Fruit fly (Drosophila melanogaster) whole organism, pupa: ENCODE measurements around the gene Him.

Source experiments
- CG12605 ChIP-seq: fragments of 200-800 bp; sonication (Bioruptor generic); IDR thresholded peaks from 2 replicates; pipeline ENCODE4 v1.3.6; 2022; ENCODE audit warnings: missing biosample characterization, missing genetic modification characterization
- CG17806 ChIP-seq: fragments of 200-800 bp; sonication (Bioruptor generic); optimal IDR thresholded peaks from 2 replicates; lab custom pipeline; 2018; ENCODE audit warnings: missing biosample characterization, mild to moderate bottlenecking, missing genetic modification characterization, moderate library complexity
- CG32121 ChIP-seq: fragments of 200-800 bp; sonication (Bioruptor generic); IDR thresholded peaks from 2 replicates; pipeline ENCODE4 v1.3.6; 2022; ENCODE audit warnings: missing biosample characterization, missing genetic modification characterization
- CG8301 ChIP-seq: fragments of 200-800 bp; sonication (Bioruptor generic); optimal IDR thresholded peaks from 2 replicates; lab custom pipeline; 2018; ENCODE audit warnings: missing biosample characterization, mild to moderate bottlenecking, missing genetic modification characterization
- Ets98B ChIP-seq: fragments of 200-800 bp; sonication (Bioruptor generic); IDR thresholded peaks from 2 replicates; pipeline ENCODE4 v1.3.6; 2022; ENCODE audit warnings: missing biosample characterization, missing genetic modification characterization
- Pif1A ChIP-seq: fragments of 200-800 bp; sonication (Bioruptor generic); optimal IDR thresholded peaks from 3 replicates; lab custom pipeline; 2016; ENCODE audit warnings: missing biosample characterization, missing genetic modification characterization
- Pif1B ChIP-seq: fragments of 200-800 bp; sonication (Bioruptor generic); optimal IDR thresholded peaks from 3 replicates; lab custom pipeline; 2016; ENCODE audit warnings: missing biosample characterization, missing genetic modification characterization
- Snoo ChIP-seq: fragments of 200-800 bp; sonication (Bioruptor generic); optimal IDR thresholded peaks from 3 replicates; lab custom pipeline; 2017; ENCODE audit warnings: missing biosample characterization, mild to moderate bottlenecking, missing genetic modification characterization, inconsistent platforms

- TF ChIP-seq CG12605 (GFP tag; lab: Robert Waterston, UW) (no peak), Ets98B (GFP tag; lab: Robert Waterston, UW) (no peak; the same call in 1 of the 2 replicates), CG17806 (no peak), Pif1B (GFP tag; lab: Kevin White, UChicago) (no peak), Snoo (tag; lab: Kevin White, UChicago) (no peak), CG8301 (tag; lab: Kevin White, UChicago) (no peak), CG32121 (no peak), Pif1A (GFP tag; lab: Kevin White, UChicago) (no peak)
These were observed 30.1 kb downstream of the Him start for dm6 chrX:18239301-18239700.
